Worm (Caenorhabditis elegans) whole organism, L2 larva: ENCODE measurements around the gene C33C12.12.

Experiments
- aly-2 ChIP-seq: fragments of 150-350 bp; optimal IDR thresholded peaks from 2 replicates; lab custom pipeline; 2014; ENCODE audit warnings: missing biosample characterization, missing genetic modification characterization
- ceh-16 ChIP-seq: fragments of 150-350 bp; optimal IDR thresholded peaks from 2 replicates; lab custom pipeline; 2014; ENCODE audit warnings: missing biosample characterization, missing genetic modification characterization
- elt-1 ChIP-seq: fragments of 150-350 bp; optimal IDR thresholded peaks from 2 replicates; lab custom pipeline; 2014; ENCODE audit warnings: missing biosample characterization, missing genetic modification characterization
- fos-1 ChIP-seq: fragments of 150-350 bp; optimal IDR thresholded peaks from 2 replicates; lab custom pipeline; 2014; ENCODE audit warnings: missing biosample characterization, missing genetic modification characterization
- lin-39 ChIP-seq: fragments of 150-350 bp; optimal IDR thresholded peaks from 2 replicates; lab custom pipeline; 2014; ENCODE audit warnings: missing biosample characterization, missing genetic modification reagents, missing genetic modification characterization
- mbf-1 ChIP-seq: sonication (generic microtip); optimal IDR thresholded peaks from 2 replicates; lab custom pipeline; 2017; ENCODE audit warnings: missing biosample characterization, missing genetic modification characterization
- nhr-237 ChIP-seq: fragments of 150-350 bp; optimal IDR thresholded peaks from 2 replicates; lab custom pipeline; 2014; ENCODE audit warnings: missing biosample characterization, missing genetic modification characterization
- peb-1 ChIP-seq: fragments of 150-350 bp; optimal IDR thresholded peaks from 2 replicates; lab custom pipeline; 2014; ENCODE audit warnings: missing biosample characterization, missing genetic modification characterization
- sma-9 ChIP-seq, 2 experiments: fragments of 150-350 bp in 1 of 2; sonication (generic microtip) in 1 of 2; optimal IDR thresholded peaks; 2 replicates each; lab custom pipeline; 2014 to 2016; ENCODE audit warnings: missing genetic modification characterization in 2 of 2, mild to moderate bottlenecking in 1 of 2, missing biosample characterization in 1 of 2, missing compliant biosample characterization in 1 of 2, missing genetic modification reagents in 1 of 2, moderate library complexity in 1 of 2
- zag-1 ChIP-seq: fragments of 150-350 bp; optimal IDR thresholded peaks from 2 replicates; lab custom pipeline; 2014; ENCODE audit warnings: missing biosample characterization, missing genetic modification characterization
- ztf-11 ChIP-seq: sonication (generic microtip); optimal IDR thresholded peaks from 2 replicates; lab custom pipeline; 2017; ENCODE audit warnings: missing biosample characterization, missing genetic modification characterization
- ztf-4 ChIP-seq: fragments of 150-350 bp; optimal IDR thresholded peaks from 2 replicates; lab custom pipeline; 2014; ENCODE audit warnings: missing biosample characterization, missing genetic modification characterization

- TF ChIP-seq ztf-11: no peak
- no peak for TF ChIP-seq lin-39 (tag; lab: Kevin White, UChicago)
- TF ChIP-seq elt-1 (tag; lab: Kevin White, UChicago): no peak
- no peak for TF ChIP-seq nhr-237
- TF ChIP-seq sma-9 (GFP tag; optimal IDR thresholded peaks at IDR 0.05; lab: Kevin White, UChicago): no peak
- TF ChIP-seq sma-9 (tag; optimal IDR thresholded peaks at IDR 0.05; lab: Kevin White, UChicago): no peak
- TF ChIP-seq zag-1: no peak
- TF ChIP-seq aly-2 (tag; lab: Kevin White, UChicago): no peak
- TF ChIP-seq ceh-16 (tag; lab: Kevin White, UChicago): no peak
- TF ChIP-seq fos-1 (tag; lab: Kevin White, UChicago): no peak
- no peak for TF ChIP-seq mbf-1 (tag; lab: Kevin White, UChicago)
- TF ChIP-seq peb-1: no peak
- no peak for TF ChIP-seq ztf-4 (tag; lab: Kevin White, UChicago)
Observed at ce11 chrII:2196742-2197141, 26.8 kb upstream of the C33C12.12 start.
